Worm (Caenorhabditis elegans): ENCODE measurements around the gene sma-10.

ce11 chrIV:313615-314014 lies 39.4 kb downstream of the sma-10 start, which contains the start of gene snai-1:
- no peak for TF ChIP-seq ceh-31 (tag; optimal IDR thresholded peaks at IDR 0.05)
- no peak for TF ChIP-seq madf-2 (tag; optimal IDR thresholded peaks at IDR 0.05)
- TF ChIP-seq elt-4 (tag; optimal IDR thresholded peaks at IDR 0.05): no peak
- TF ChIP-seq K02D7.2 (tag; optimal IDR thresholded peaks at IDR 0.05): no peak
- no peak for TF ChIP-seq ama-1 (optimal IDR thresholded peaks at IDR 0.05)
- no peak for TF ChIP-seq ceh-9 (tag; optimal IDR thresholded peaks at IDR 0.05)
- no peak for TF ChIP-seq unc-42 (tag; optimal IDR thresholded peaks at IDR 0.05)
- no peak for TF ChIP-seq pqm-1 (tag; optimal IDR thresholded peaks at IDR 0.05)
- TF ChIP-seq sdc-2 (tag; optimal IDR thresholded peaks at IDR 0.05): no peak

Data from whole organism, late embryonic.